Worm (Caenorhabditis elegans) whole organism, young adult: ENCODE results near the gene B0432.9.

Experiments used
- T26A5.8 ChIP-seq: sonication (generic microtip); optimal IDR thresholded peaks from 2 replicates; lab custom pipeline; 2016; ENCODE audit warnings: missing genetic modification characterization, missing compliant biosample characterization
- Y95B8A.8 ChIP-seq: fragments of 200-800 bp; sonication (Bioruptor generic); IDR thresholded peaks from 2 replicates; pipeline ENCODE4 v1.3.6; 2022; ENCODE audit warnings: missing genetic modification reagents, missing genetic modification characterization, missing compliant biosample characterization
- ceh-91 ChIP-seq: fragments of 200-800 bp; sonication (Bioruptor generic); IDR thresholded peaks from 2 replicates; pipeline ENCODE4 v1.3.6; 2022; ENCODE audit warnings: missing genetic modification reagents, missing genetic modification characterization, missing compliant biosample characterization
- ets-4 ChIP-seq: fragments of 200-800 bp; sonication (Bioruptor generic); optimal IDR thresholded peaks from 2 replicates; lab custom pipeline; 2018; ENCODE audit warnings: mild to moderate bottlenecking, missing genetic modification characterization, missing compliant biosample characterization
- mxl-1 ChIP-seq: sonication (generic microtip); optimal IDR thresholded peaks from 2 replicates; lab custom pipeline; 2016; ENCODE audit warnings: missing genetic modification characterization, missing compliant biosample characterization
- xnd-1 ChIP-seq: sonication (generic microtip); optimal IDR thresholded peaks from 2 replicates; lab custom pipeline; 2016; ENCODE audit warnings: missing genotype, missing genetic modification reagents, missing genetic modification characterization, missing compliant biosample characterization

DNA sequence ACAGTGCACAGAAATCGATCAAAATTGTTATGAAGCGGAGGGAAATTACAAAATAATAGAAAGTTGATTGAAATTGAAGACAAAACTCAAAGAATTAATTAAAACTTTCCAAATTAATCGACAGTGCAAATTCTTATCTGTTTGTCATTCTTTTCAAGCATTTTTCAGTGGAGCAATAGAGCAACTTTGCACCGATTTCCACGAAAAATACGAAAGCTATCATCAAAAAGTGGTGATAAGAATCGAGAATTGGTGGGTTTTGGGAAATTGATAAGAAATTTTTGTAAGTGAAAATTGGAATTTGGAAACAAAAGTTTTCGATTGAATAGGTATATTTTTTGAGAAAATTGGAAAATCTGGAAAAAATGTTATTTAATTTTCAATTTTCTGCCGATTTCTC is 43.5 kb downstream of the B0432.9 start:
- TF ChIP-seq ets-4 (GFP tag; lab: Kevin White, UChicago) (no peak), Y95B8A.8 (GFP tag; lab: Robert Waterston, UW) (no peak), mxl-1 (tag; lab: Kevin White, UChicago) (no peak), T26A5.8 (no peak), ceh-91 (GFP tag; lab: Robert Waterston, UW) (no peak), xnd-1 (no peak)
